Worm (Caenorhabditis elegans) whole organism, midembryonic: Measurements from ENCODE around the gene nimk-1.

Source experiments
- T22C8.4 ChIP-seq: fragments of 200-800 bp; sonication (Bioruptor generic); IDR thresholded peaks from 2 replicates; pipeline ENCODE4 v1.3.6; 2022; ENCODE audit warnings: missing genetic modification characterization, missing compliant biosample characterization
- cog-1 ChIP-seq: sonication (generic microtip); optimal IDR thresholded peaks from 2 replicates; lab custom pipeline; 2016; ENCODE audit warnings: missing genetic modification characterization, missing compliant biosample characterization
- flt-1 ChIP-seq: fragments of 200-800 bp; sonication (Bioruptor generic); IDR thresholded peaks from 2 replicates; pipeline ENCODE4 v1.3.6; 2022; ENCODE audit warnings: missing genetic modification characterization, missing compliant biosample characterization
- klf-2 ChIP-seq: fragments of 200-800 bp; sonication (Bioruptor generic); conservative IDR thresholded peaks from 2 replicates; pipeline ENCODE4 v1.3.6; 2022; ENCODE audit warnings: missing genetic modification reagents, missing genetic modification characterization, missing compliant biosample characterization
- med-1 ChIP-seq: sonication (generic microtip); optimal IDR thresholded peaks from 2 replicates; lab custom pipeline; 2017; ENCODE audit warnings: missing genetic modification characterization, mild to moderate bottlenecking, missing compliant biosample characterization, antibody characterized with exemption, missing genetic modification reagents; ENCODE audit not compliant: insufficient read depth
- ref-1 ChIP-seq: fragments of 200-800 bp; sonication (Bioruptor generic); conservative IDR thresholded peaks from 2 replicates; pipeline ENCODE4 v1.3.6; 2022; ENCODE audit warnings: missing genetic modification reagents, missing genetic modification characterization, missing compliant biosample characterization
- tab-1 ChIP-seq: fragments of 200-800 bp; sonication (Bioruptor generic); IDR thresholded peaks from 2 replicates; pipeline ENCODE4 v1.3.6; 2022; ENCODE audit warnings: missing genetic modification characterization, missing compliant biosample characterization
- ztf-23 ChIP-seq: fragments of 200-800 bp; sonication (Bioruptor generic); IDR thresholded peaks from 2 replicates; pipeline ENCODE4 v1.3.6; 2022; ENCODE audit warnings: missing genetic modification reagents, missing genetic modification characterization, missing compliant biosample characterization
- ztf-29 ChIP-seq: fragments of 200-800 bp; sonication (Bioruptor generic); IDR thresholded peaks from 2 replicates; pipeline ENCODE4 v1.3.6; 2022; ENCODE audit warnings: missing genetic modification reagents, missing genetic modification characterization, missing compliant biosample characterization

The nimk-1 gene

ce11 chrII:12550940-12551339, 15.4 kb downstream of the nimk-1 start:
- TF ChIP-seq ztf-23 (GFP tag; lab: Robert Waterston, UW) (no peak), T22C8.4 (GFP tag; lab: Robert Waterston, UW) (no peak), ztf-29 (GFP tag; lab: Robert Waterston, UW) (no peak), flt-1 (no peak), med-1 (GFP tag; lab: Kevin White, UChicago) (no peak), cog-1 (tag; lab: Kevin White, UChicago) (no peak), tab-1 (no peak), ref-1 (GFP tag; lab: Robert Waterston, UW) (no peak), klf-2 (GFP tag; lab: Robert Waterston, UW) (no peak)

ce11 chrII:12555579-12555978, 20.0 kb downstream of the nimk-1 start, which contains the start of gene F49C5.11:
TSS of gene F49C5.11 (plus strand) at chrII:12555879.
- TF ChIP-seq ztf-29 (GFP tag; lab: Robert Waterston, UW) (no peak), ref-1 (GFP tag; lab: Robert Waterston, UW) (no peak), ztf-23 (GFP tag; lab: Robert Waterston, UW) (no peak), tab-1 (no peak), cog-1 (tag; lab: Kevin White, UChicago) (no peak), klf-2 (GFP tag; lab: Robert Waterston, UW) (no peak), med-1 (GFP tag; lab: Kevin White, UChicago) (no peak), flt-1 (no peak)

- TF ChIP-seq T22C8.4 (GFP tag; lab: Robert Waterston, UW), result no peak
- no peak for TF ChIP-seq tab-1
- no peak for TF ChIP-seq ztf-23 (GFP tag; lab: Robert Waterston, UW)
Observed at ce11 chrII:12560210-12560609, 24.7 kb downstream of the nimk-1 start, which contains the start of gene F49C5.12. TSS of gene F49C5.12 (minus strand) at chrII:12560310.

ce11 chrII:12565851-12566250, 30.3 kb downstream of the nimk-1 start, which contains the start of gene F49C5.7:
TSS of gene F49C5.7 (plus strand) at chrII:12566151.
- TF ChIP-seq klf-2 (GFP tag; lab: Robert Waterston, UW), result no peak
- TF ChIP-seq cog-1 (tag; lab: Kevin White, UChicago), result no peak
- no peak for TF ChIP-seq tab-1
- TF ChIP-seq ztf-29 (GFP tag; lab: Robert Waterston, UW), result no peak
- no peak for TF ChIP-seq T22C8.4 (GFP tag; lab: Robert Waterston, UW)
- no peak for TF ChIP-seq med-1 (GFP tag; lab: Kevin White, UChicago)

ce11 chrII:12570523-12570922, 35.0 kb downstream of the nimk-1 start, which contains the start of gene Y38E10A.1:
TSS of gene Y38E10A.1 (minus strand) at chrII:12570623.
- TF ChIP-seq tab-1 (no peak), klf-2 (GFP tag; lab: Robert Waterston, UW) (no peak)

- TF ChIP-seq klf-2 (GFP tag; lab: Robert Waterston, UW) (no peak), ztf-29 (GFP tag; lab: Robert Waterston, UW) (no peak), flt-1 (no peak), T22C8.4 (GFP tag; lab: Robert Waterston, UW) (no peak)
Observed at ce11 chrII:12572760-12573159, 37.2 kb downstream of the nimk-1 start, which contains the start of gene Y38E10A.35. TSS of gene Y38E10A.35 (minus strand) at chrII:12572860.

- TF ChIP-seq ztf-23 (GFP tag; lab: Robert Waterston, UW) (no peak), flt-1 (no peak), klf-2 (GFP tag; lab: Robert Waterston, UW) (no peak), tab-1 (no peak), ztf-29 (GFP tag; lab: Robert Waterston, UW) (no peak), T22C8.4 (GFP tag; lab: Robert Waterston, UW) (no peak), cog-1 (tag; lab: Kevin White, UChicago) (no peak), ref-1 (GFP tag; lab: Robert Waterston, UW) (no peak), med-1 (GFP tag; lab: Kevin White, UChicago) (no peak)
Observed at ce11 chrII:12573541-12573940, 38.0 kb downstream of the nimk-1 start, which contains the start of gene Y38E10A.2. TSS of gene Y38E10A.2 (minus strand) at chrII:12573641.

- TF ChIP-seq med-1 (GFP tag; lab: Kevin White, UChicago) (no peak), ztf-29 (GFP tag; lab: Robert Waterston, UW) (no peak), tab-1 (no peak), cog-1 (tag; lab: Kevin White, UChicago) (no peak), ztf-23 (GFP tag; lab: Robert Waterston, UW) (no peak), klf-2 (GFP tag; lab: Robert Waterston, UW) (no peak), flt-1 (no peak), ref-1 (GFP tag; lab: Robert Waterston, UW) (no peak), T22C8.4 (GFP tag; lab: Robert Waterston, UW) (no peak)
Observed at ce11 chrII:12574668-12575067, 39.1 kb downstream of the nimk-1 start, which contains the start of gene Y38E10A.3. TSS of gene Y38E10A.3 (minus strand) at chrII:12574768.

- TF ChIP-seq tab-1 (no peak), ztf-23 (GFP tag; lab: Robert Waterston, UW) (no peak), ztf-29 (GFP tag; lab: Robert Waterston, UW) (no peak), med-1 (GFP tag; lab: Kevin White, UChicago) (no peak), klf-2 (GFP tag; lab: Robert Waterston, UW) (no peak), T22C8.4 (GFP tag; lab: Robert Waterston, UW) (no peak), cog-1 (tag; lab: Kevin White, UChicago) (no peak), flt-1 (no peak), ref-1 (GFP tag; lab: Robert Waterston, UW) (no peak)
Observed at ce11 chrII:12577754-12578153, 42.2 kb downstream of the nimk-1 start, which contains the start of gene clec-8. TSS of gene clec-8 (minus strand) at chrII:12578061.

ce11 chrII:12580952-12581351, 45.4 kb downstream of the nimk-1 start, which contains the start of gene clec-4:
TSS of gene clec-4 (minus strand) at chrII:12581113.
- TF ChIP-seq T22C8.4 (GFP tag; lab: Robert Waterston, UW) (no peak), cog-1 (tag; lab: Kevin White, UChicago) (no peak), ztf-29 (GFP tag; lab: Robert Waterston, UW) (no peak), flt-1 (no peak), tab-1 (no peak), med-1 (GFP tag; lab: Kevin White, UChicago) (no peak), ztf-23 (GFP tag; lab: Robert Waterston, UW) (no peak), ref-1 (GFP tag; lab: Robert Waterston, UW) (no peak), klf-2 (GFP tag; lab: Robert Waterston, UW) (no peak)
